Fruit fly (Drosophila melanogaster) whole organism, wandering third instar larva: ENCODE data around the gene indra.
A peak's percentile ranks its signal among the peaks of the same experiment; 100 is the strongest.

ENCODE experiments used
- Abd-B ChIP-seq: fragments of >200 bp; optimal IDR thresholded peaks from 2 replicates; lab custom pipeline; 2017; ENCODE audit warnings: missing biosample characterization, missing genetic modification characterization
- CG32264 ChIP-seq: fragments of 200-800 bp; sonication (Bioruptor generic); optimal IDR thresholded peaks from 2 replicates; lab custom pipeline; 2016; ENCODE audit warnings: missing biosample characterization, missing genetic modification characterization
- CG9705 ChIP-seq: fragments of 200-800 bp; sonication (Bioruptor generic); optimal IDR thresholded peaks from 2 replicates; lab custom pipeline; 2018; ENCODE audit warnings: missing biosample characterization, mild to moderate bottlenecking, missing genetic modification characterization
- CrebA ChIP-seq: fragments of 200-800 bp; sonication (Bioruptor generic); optimal IDR thresholded peaks from 2 replicates; lab custom pipeline; 2016; ENCODE audit warnings: missing biosample characterization, mild to moderate bottlenecking, missing genetic modification characterization, borderline replicate concordance
- Dfd ChIP-seq: fragments of >200 bp; optimal IDR thresholded peaks from 2 replicates; lab custom pipeline; 2017; ENCODE audit warnings: missing biosample characterization, missing genetic modification characterization
- Dif ChIP-seq: fragments of 200-275, 200-300 bp; sonication (Bioruptor generic); optimal IDR thresholded peaks from 2 replicates; lab custom pipeline; 2018; ENCODE audit warnings: missing biosample characterization, missing genetic modification characterization; ENCODE audit not compliant: partially characterized antibody
- HLH106 ChIP-seq: fragments of 200-800 bp; optimal IDR thresholded peaks from 3 replicates; lab custom pipeline; 2019; ENCODE audit warnings: missing biosample characterization, mild to moderate bottlenecking, missing genetic modification characterization, moderate library complexity
- Hnf4 ChIP-seq: fragments of 200-800 bp; sonication (Bioruptor generic); optimal IDR thresholded peaks from 2 replicates; lab custom pipeline; 2016; ENCODE audit warnings: missing biosample characterization, mild to moderate bottlenecking, missing genetic modification characterization
- Hr78 ChIP-seq: fragments of >200 bp; optimal IDR thresholded peaks from 2 replicates; lab custom pipeline; 2017; ENCODE audit warnings: missing biosample characterization, missing genetic modification characterization
- Hr83 ChIP-seq: fragments of 200-300 bp; sonication (Bioruptor generic); optimal IDR thresholded peaks from 2 replicates; lab custom pipeline; 2016; ENCODE audit warnings: missing biosample characterization, mild to moderate bottlenecking, missing genetic modification characterization, moderate library complexity; ENCODE audit not compliant: poor library complexity, severe bottlenecking
- Jra ChIP-seq: sonication (Bioruptor generic); optimal IDR thresholded peaks from 2 replicates; lab custom pipeline; 2016; ENCODE audit warnings: missing biosample characterization, missing genetic modification characterization
- Myc ChIP-seq: fragments of >200 bp; optimal IDR thresholded peaks from 2 replicates; lab custom pipeline; 2017
- OdsH ChIP-seq: fragments of 200-800 bp; sonication (Bioruptor generic); optimal IDR thresholded peaks from 2 replicates; lab custom pipeline; 2016; ENCODE audit warnings: missing biosample characterization, mild to moderate bottlenecking, missing genetic modification characterization
- Rel ChIP-seq, 2 experiments: fragments of 200-800 bp; sonication (Bioruptor generic) in 1 of 2; optimal IDR thresholded peaks; 2 replicates in 1 of 2; 3 replicates in 1 of 2; lab custom pipeline; 2016 to 2019; ENCODE audit warnings: mild to moderate bottlenecking in 2 of 2, missing biosample characterization in 2 of 2, missing genetic modification characterization in 2 of 2, moderate library complexity in 1 of 2
- Sp1 ChIP-seq: fragments of 200-800 bp; sonication (Bioruptor generic); optimal IDR thresholded peaks from 3 replicates; lab custom pipeline; 2019; ENCODE audit warnings: missing biosample characterization, mild to moderate bottlenecking, missing genetic modification characterization, moderate library complexity
- Vsx2 ChIP-seq: fragments of 200-300, 225-300 bp; sonication (Bioruptor generic); optimal IDR thresholded peaks from 2 replicates; lab custom pipeline; 2018; ENCODE audit warnings: missing biosample characterization, missing genetic modification characterization; ENCODE audit not compliant: partially characterized antibody
- br ChIP-seq: fragments of 200-800 bp; sonication (Bioruptor generic); optimal IDR thresholded peaks from 2 replicates; lab custom pipeline; 2016; ENCODE audit warnings: missing biosample characterization, missing genetic modification characterization
- brk ChIP-seq: fragments of 200-800 bp; sonication (Bioruptor generic); optimal IDR thresholded peaks from 2 replicates; lab custom pipeline; 2016; ENCODE audit warnings: missing biosample characterization, mild to moderate bottlenecking, missing genetic modification characterization
- dmrt93B ChIP-seq: fragments of 200-800 bp; sonication (Bioruptor generic); optimal IDR thresholded peaks from 2 replicates; lab custom pipeline; 2018; ENCODE audit warnings: missing biosample characterization, mild to moderate bottlenecking, missing genetic modification characterization
- dsf ChIP-seq: sonication (Bioruptor generic); optimal IDR thresholded peaks from 2 replicates; lab custom pipeline; 2016; ENCODE audit warnings: missing biosample characterization, missing genetic modification characterization, borderline replicate concordance
- ey ChIP-seq: fragments of 200-800 bp; sonication (Bioruptor generic); optimal IDR thresholded peaks from 2 replicates; lab custom pipeline; 2016; ENCODE audit warnings: missing biosample characterization, missing genetic modification characterization
- foxo ChIP-seq, 2 experiments: fragments of 200-800 bp; sonication (Bioruptor generic); optimal IDR thresholded peaks; 2 replicates in 1 of 2; 3 replicates in 1 of 2; lab custom pipeline; 2016 to 2017; ENCODE audit warnings: missing biosample characterization in 2 of 2, missing genetic modification characterization in 2 of 2
- fru ChIP-seq: fragments of 200-800 bp; sonication (Bioruptor generic); optimal IDR thresholded peaks from 3 replicates; lab custom pipeline; 2016; ENCODE audit warnings: missing biosample characterization, mild to moderate bottlenecking, missing genetic modification characterization
- h ChIP-seq: fragments of 200-800 bp; sonication (Bioruptor generic); optimal IDR thresholded peaks from 3 replicates; lab custom pipeline; 2016; ENCODE audit warnings: missing biosample characterization, mild to moderate bottlenecking, missing genetic modification characterization
- jim ChIP-seq: fragments of 175-275, 200-325 bp; sonication (Bioruptor generic); optimal IDR thresholded peaks from 2 replicates; lab custom pipeline; 2016; ENCODE audit warnings: missing biosample characterization, mild to moderate bottlenecking, missing genetic modification characterization
- lola ChIP-seq: fragments of >200 bp; optimal IDR thresholded peaks from 2 replicates; lab custom pipeline; 2017; ENCODE audit warnings: missing biosample characterization, missing genetic modification characterization
- psq ChIP-seq: fragments of 200-800 bp; sonication (Bioruptor generic); optimal IDR thresholded peaks from 3 replicates; lab custom pipeline; 2017; ENCODE audit warnings: missing biosample characterization, mild to moderate bottlenecking, missing genetic modification characterization, moderate library complexity
- rgr ChIP-seq: fragments of 200-800 bp; sonication (Bioruptor generic); optimal IDR thresholded peaks from 3 replicates; lab custom pipeline; 2016; ENCODE audit warnings: missing biosample characterization, mild to moderate bottlenecking, missing genetic modification characterization
- sage ChIP-seq: fragments of 200-800 bp; sonication (Bioruptor generic); optimal IDR thresholded peaks from 2 replicates; lab custom pipeline; 2016; ENCODE audit warnings: missing biosample characterization, mild to moderate bottlenecking, missing genetic modification characterization
- sv ChIP-seq: fragments of 200-800 bp; sonication (Bioruptor generic); optimal IDR thresholded peaks from 3 replicates; lab custom pipeline; 2016; ENCODE audit warnings: missing biosample characterization, missing genetic modification characterization
- usp ChIP-seq: fragments of >200 bp; optimal IDR thresholded peaks from 2 replicates; lab custom pipeline; 2017; ENCODE audit warnings: missing biosample characterization, missing genetic modification characterization
- woc ChIP-seq: sonication (Bioruptor generic); optimal IDR thresholded peaks from 2 replicates; lab custom pipeline; 2016; ENCODE audit warnings: missing biosample characterization, mild to moderate bottlenecking, missing genetic modification characterization

indra gene

DNA sequence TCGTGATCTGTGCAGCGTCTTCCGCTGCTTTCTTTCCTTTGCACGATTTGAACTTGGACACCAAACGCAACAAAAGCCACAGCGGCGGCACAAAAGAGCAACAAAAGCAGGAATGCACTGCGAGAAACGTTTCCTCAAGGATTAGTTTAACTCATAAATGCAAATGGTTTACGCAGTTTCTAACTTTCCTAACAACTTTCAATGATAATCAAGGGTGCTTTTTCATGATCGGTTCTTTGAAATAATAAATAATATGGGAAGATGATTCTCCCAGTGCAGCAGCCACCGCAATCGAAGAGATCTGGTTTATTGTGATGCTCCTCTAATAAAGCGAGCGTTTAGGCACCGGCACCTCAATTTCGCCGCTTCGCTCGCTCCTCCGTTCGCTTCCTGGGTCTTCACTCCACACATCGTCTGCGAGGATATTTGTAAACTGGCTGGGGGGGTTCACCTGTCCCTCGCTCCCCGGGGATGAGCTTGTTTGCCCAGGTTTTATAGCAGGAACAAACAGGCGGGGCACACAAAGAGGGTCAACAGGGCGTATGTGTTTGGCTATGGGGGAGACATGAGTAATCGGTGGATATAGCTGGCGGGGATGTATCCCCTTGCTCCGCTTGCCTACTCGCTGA, 23.0 kb downstream of the indra start (continued):
- TF ChIP-seq dsf (GFP tag; lab: Kevin White, UChicago), result peak; percentile 88
- peak; percentile 97 for TF ChIP-seq OdsH (GFP tag; lab: Kevin White, UChicago)
- TF ChIP-seq sage (GFP tag; lab: Kevin White, UChicago), result no peak
- peak; percentile 96 for TF ChIP-seq psq (GFP tag; lab: Kevin White, UChicago)
- TF ChIP-seq CG9705 (GFP tag; lab: Kevin White, UChicago), result peak; percentile 86
- no peak for TF ChIP-seq CrebA (GFP tag; lab: Kevin White, UChicago)
- TF ChIP-seq Hr78 (GFP tag; lab: Kevin White, UChicago), result no peak
- peak; percentile 95 for TF ChIP-seq Rel (GFP tag; optimal IDR thresholded peaks at IDR 0.05; lab: Kevin White, UChicago)
- TF ChIP-seq Rel (tag; optimal IDR thresholded peaks at IDR 0.05; lab: Kevin White, UChicago), result peak; percentile 79
- TF ChIP-seq lola (GFP tag; lab: Kevin White, UChicago), result no peak

- TF ChIP-seq Hnf4 (no peak), Sp1 (GFP tag; lab: Kevin White, UChicago) (no peak), CrebA (GFP tag; lab: Kevin White, UChicago) (no peak), usp (GFP tag; lab: Kevin White, UChicago) (no peak), Rel (GFP tag; optimal IDR thresholded peaks at IDR 0.05; lab: Kevin White, UChicago) (no peak), Rel (tag; optimal IDR thresholded peaks at IDR 0.05; lab: Kevin White, UChicago) (peak; percentile 38), Dfd (no peak)
These were observed 24.0 kb downstream of the indra start, which contains the start of gene Myo61F for dm6 chr3L:1318241-1318640. Gene Myo61F (plus strand): TSS chr3L:1318480.

DNA sequence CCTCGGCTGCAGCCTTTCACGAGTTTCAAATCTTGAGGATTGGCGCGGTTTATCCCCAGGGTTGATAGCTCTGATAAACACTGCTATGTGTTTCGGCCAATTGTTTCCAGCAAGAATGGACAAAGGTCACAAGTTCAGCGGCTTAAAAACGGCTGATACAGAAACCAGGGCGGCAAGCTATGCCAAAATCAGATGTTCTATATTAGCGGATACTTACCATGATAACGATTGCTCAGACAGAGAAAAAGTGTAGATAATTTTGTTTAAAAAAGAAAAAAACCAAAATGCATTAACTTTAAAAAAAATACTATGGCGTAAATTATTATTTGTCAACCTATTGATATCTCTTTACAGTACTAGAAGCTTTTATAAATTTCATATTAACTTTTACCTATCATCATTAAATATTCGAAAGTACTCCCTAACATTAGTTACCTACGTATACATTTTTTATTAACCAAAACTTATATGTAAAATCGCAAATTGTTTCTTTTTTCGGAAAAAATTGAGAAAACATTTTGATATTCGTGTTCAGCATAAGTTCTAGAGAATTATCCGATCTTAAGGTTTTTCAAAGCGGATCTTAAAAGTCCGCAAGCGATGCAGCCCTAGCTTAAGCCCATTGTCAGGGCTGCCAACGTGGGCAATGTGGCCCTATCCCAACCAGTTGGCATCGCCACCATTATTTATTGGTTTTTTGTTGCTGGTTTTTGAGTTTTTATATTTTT, 29.0 kb downstream of the indra start, which contains the start of the genes sturkopf and Herc4:
TSS of gene sturkopf (minus strand) at position 339 of the 728 bp plus-strand sequence.
TSS of gene Herc4 (plus strand) at position 658 of the 728 bp plus-strand sequence.
- peak in 1 of 2 experiments; percentile 92 for TF ChIP-seq foxo (GFP tag; optimal IDR thresholded peaks at IDR 0.05; lab: Kevin White, UChicago)
- TF ChIP-seq Vsx2 (GFP tag; lab: Kevin White, UChicago), result no peak
- TF ChIP-seq Sp1 (GFP tag; lab: Kevin White, UChicago), result peak; percentile 85
- TF ChIP-seq brk (GFP tag; lab: Kevin White, UChicago), result no peak
- no peak for TF ChIP-seq jim (GFP tag; lab: Kevin White, UChicago)
- TF ChIP-seq ey, result peak; percentile 76
- TF ChIP-seq Rel (GFP tag; optimal IDR thresholded peaks at IDR 0.05; lab: Kevin White, UChicago), result no peak
- TF ChIP-seq Rel (tag; optimal IDR thresholded peaks at IDR 0.05; lab: Kevin White, UChicago), result peak; percentile 13
- peak; percentile 23 for TF ChIP-seq Hr83 (GFP tag; lab: Kevin White, UChicago)
- TF ChIP-seq h (GFP tag; lab: Kevin White, UChicago), result peak; percentile 91
- TF ChIP-seq rgr (GFP tag; lab: Kevin White, UChicago), result peak; percentile 78
- peak; percentile 66 for TF ChIP-seq psq (GFP tag; lab: Kevin White, UChicago)
- peak; percentile 61 for TF ChIP-seq CG9705 (GFP tag; lab: Kevin White, UChicago)
- peak; percentile 85 for TF ChIP-seq HLH106
- no peak for TF ChIP-seq Dif
- TF ChIP-seq woc (GFP tag; lab: Kevin White, UChicago), result peak; percentile 88
- peak; percentile 45 for TF ChIP-seq Hr78 (GFP tag; lab: Kevin White, UChicago)
- TF ChIP-seq sv (GFP tag; lab: Kevin White, UChicago), result peak; percentile 82
- TF ChIP-seq fru (GFP tag; lab: Kevin White, UChicago), result peak; percentile 84
- no peak for TF ChIP-seq Jra
- no peak for TF ChIP-seq CrebA (GFP tag; lab: Kevin White, UChicago)
- peak; percentile 68 for TF ChIP-seq OdsH (GFP tag; lab: Kevin White, UChicago)

- TF ChIP-seq Sp1 (GFP tag; lab: Kevin White, UChicago) (peak; percentile 44), OdsH (GFP tag; lab: Kevin White, UChicago) (peak; percentile 56), Rel (GFP tag; optimal IDR thresholded peaks at IDR 0.05; lab: Kevin White, UChicago) (no peak), Rel (tag; optimal IDR thresholded peaks at IDR 0.05; lab: Kevin White, UChicago) (peak; percentile 66), foxo (GFP tag; optimal IDR thresholded peaks at IDR 0.05; lab: Kevin White, UChicago) (peak in 1 of 2 experiments; percentile 69), dmrt93B (GFP tag; lab: Kevin White, UChicago) (no peak), Myc (lab: Kevin White, UChicago) (peak; percentile 90), Hnf4 (no peak), CG32264 (no peak), rgr (GFP tag; lab: Kevin White, UChicago) (peak; percentile 64), ey (peak; percentile 58), Abd-B (GFP tag; lab: Kevin White, UChicago) (no peak), CG9705 (GFP tag; lab: Kevin White, UChicago) (peak; percentile 38), Hr83 (GFP tag; lab: Kevin White, UChicago) (peak; percentile 89), psq (GFP tag; lab: Kevin White, UChicago) (peak; percentile 75), br (no peak), HLH106 (peak; percentile 55)
These were observed 35.1 kb downstream of the indra start, which contains the start of the genes Ctr9 and Nt5a for dm6 chr3L:1307005-1307632. Gene Ctr9 (plus strand): TSS chr3L:1307224. Gene Nt5a (minus strand): TSS chr3L:1307418.
